Fruit fly (Drosophila melanogaster): ENCODE data around the gene CG18130.

DNA sequence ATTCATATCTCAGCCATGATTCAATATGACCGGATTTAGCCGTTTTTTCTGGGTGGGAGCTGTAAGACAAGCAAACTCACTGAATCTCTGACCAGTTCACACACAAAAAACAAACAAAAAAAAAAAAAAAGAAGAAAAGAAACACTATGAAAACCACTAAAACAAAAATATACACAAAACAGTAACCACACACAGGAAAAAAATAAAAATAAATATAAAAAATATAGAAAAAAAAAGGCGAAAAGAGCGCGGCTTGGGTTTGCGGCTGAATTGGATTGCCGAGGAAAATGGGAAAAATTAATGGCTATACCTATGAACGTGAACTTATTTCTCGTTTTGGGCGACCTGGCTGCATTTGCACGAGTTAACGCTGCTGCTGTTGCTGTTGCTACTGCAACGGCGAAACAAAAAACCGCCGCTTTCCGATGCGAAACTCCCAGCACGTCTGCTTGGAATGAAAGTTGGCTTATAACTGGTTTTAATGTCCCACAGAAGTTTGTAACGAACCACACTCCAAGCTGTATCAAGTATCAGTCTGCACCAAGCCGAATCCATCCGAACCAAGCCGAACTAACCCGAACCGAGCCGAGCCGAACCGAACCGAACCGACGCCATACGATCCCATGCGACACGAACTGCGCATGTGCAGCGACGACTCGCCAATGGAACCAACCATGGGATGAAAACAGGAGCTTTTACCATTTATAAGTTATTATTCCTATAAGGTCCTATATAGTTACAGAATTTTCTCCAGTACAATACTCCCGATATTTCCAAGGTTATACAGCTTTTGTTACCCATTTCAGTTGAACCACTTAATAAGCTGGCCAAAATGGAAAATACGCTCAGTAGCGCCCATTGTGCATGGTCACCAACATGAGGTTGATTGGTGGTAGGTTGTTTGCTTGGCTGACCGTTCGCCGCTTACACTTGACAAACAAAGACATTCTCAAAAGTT lies 11.1 kb upstream of the CG18130 start, which contains the start of gene fw:
- no peak for TF ChIP-seq Hr96 (GFP tag; optimal IDR thresholded peaks at IDR 0.05)
- no peak for TF ChIP-seq Clk (GFP tag; optimal IDR thresholded peaks at IDR 0.05)
- TF ChIP-seq cnc (optimal IDR thresholded peaks at IDR 0.05), result no peak
- no peak for TF ChIP-seq CG33017 (tag; optimal IDR thresholded peaks at IDR 0.05)
- TF ChIP-seq CG7045 (GFP tag; optimal IDR thresholded peaks at IDR 0.05), result no peak
- TF ChIP-seq bab1 (GFP tag; optimal IDR thresholded peaks at IDR 0.05), result no peak
- TF ChIP-seq CG1620 (GFP tag; optimal IDR thresholded peaks at IDR 0.05), result no peak
